Fruit fly (Drosophila melanogaster): ENCODE results near the gene HisRS.

HisRS gene

dm6 chrX:18504948-18505597 lies 10.2 kb upstream of the HisRS start, which contains the start of gene Wnt5:
Wnt5 (minus strand) TSS chrX:18505405.
- peak; percentile 100 for TF ChIP-seq CG11504 (tag; optimal IDR thresholded peaks at IDR 0.05)
- TF ChIP-seq CG12391 (tag; optimal IDR thresholded peaks at IDR 0.05), result peak; percentile 11
- peak; percentile 15 for TF ChIP-seq sd (tag; optimal IDR thresholded peaks at IDR 0.05)
- TF ChIP-seq CG17328 (GFP tag; IDR thresholded peaks at IDR 0.05), result 0 out of 2 replicates have a peak, but pooled peaks have one; percentile 6
- no peak for TF ChIP-seq lola (GFP tag; optimal IDR thresholded peaks at IDR 0.05)
- TF ChIP-seq CG17385 (GFP tag; optimal IDR thresholded peaks at IDR 0.05), result peak; percentile 38
- no peak for TF ChIP-seq CG11085 (GFP tag; IDR thresholded peaks at IDR 0.05)
- peak; percentile 29 for TF ChIP-seq trem (tag; optimal IDR thresholded peaks at IDR 0.05)
- no peak for TF ChIP-seq CG8290 (GFP tag; optimal IDR thresholded peaks at IDR 0.05)
- no peak for TF ChIP-seq CG8290 (tag; optimal IDR thresholded peaks at IDR 0.05)
- peak; percentile 20 for TF ChIP-seq HmgD (GFP tag; optimal IDR thresholded peaks at IDR 0.05)
- no peak for TF ChIP-seq zfh1 (GFP tag; IDR thresholded peaks at IDR 0.05)
- peak; percentile 50 for TF ChIP-seq nom (GFP tag; optimal IDR thresholded peaks at IDR 0.05)
- TF ChIP-seq CG6854 (GFP tag; optimal IDR thresholded peaks at IDR 0.05), result no peak
- TF ChIP-seq zen2 (GFP tag; IDR thresholded peaks at IDR 0.05; ENCODE audit: partially characterized antibody), result no peak
- peak; percentile 9 for TF ChIP-seq CG14710 (tag; optimal IDR thresholded peaks at IDR 0.05)
- no peak for TF ChIP-seq CG9932 (GFP tag; IDR thresholded peaks at IDR 0.05)
- TF ChIP-seq nau (GFP tag; optimal IDR thresholded peaks at IDR 0.05), result no peak
- TF ChIP-seq Elba2 (GFP tag; optimal IDR thresholded peaks at IDR 0.05), result no peak
- TF ChIP-seq Nf-YC (tag; optimal IDR thresholded peaks at IDR 0.05), result peak; percentile 34
- no peak for TF ChIP-seq CG10366 (GFP tag; IDR thresholded peaks at IDR 0.05)
- peak; percentile 16 for TF ChIP-seq D19A (tag; optimal IDR thresholded peaks at IDR 0.05)
- TF ChIP-seq insv (GFP tag; optimal IDR thresholded peaks at IDR 0.05), result peak in 1 of 2 experiments; percentile 29
- no peak for TF ChIP-seq CG17568 (GFP tag; optimal IDR thresholded peaks at IDR 0.05)
- no peak for TF ChIP-seq CG4854 (GFP tag; optimal IDR thresholded peaks at IDR 0.05)
- peak; percentile 15 for TF ChIP-seq CHES-1-like (GFP tag; optimal IDR thresholded peaks at IDR 0.05)
- peak; percentile 18 for TF ChIP-seq CG10267 (tag; optimal IDR thresholded peaks at IDR 0.05)
- no peak for TF ChIP-seq CG4328 (GFP tag; optimal IDR thresholded peaks at IDR 0.05)
- peak; percentile 65 for TF ChIP-seq crol (GFP tag; IDR thresholded peaks at IDR 0.05)
- peak in 1 of 2 experiments; percentile 2 for TF ChIP-seq Eip74EF (GFP tag; optimal IDR thresholded peaks at IDR 0.05)
- peak; percentile 22; the same call in 1 of the 3 replicates for TF ChIP-seq gce (GFP tag; IDR thresholded peaks at IDR 0.05)
- peak; percentile 57; the same call in 2 of the 3 replicates for TF ChIP-seq ci (GFP tag; IDR thresholded peaks at IDR 0.05)
- 0 out of 2 replicates have a peak, but pooled peaks have one; percentile 34 for TF ChIP-seq ato (GFP tag; IDR thresholded peaks at IDR 0.05; ENCODE audit: partially characterized antibody)
- TF ChIP-seq CG15601 (tag; optimal IDR thresholded peaks at IDR 0.05), result peak; percentile 96
- peak; percentile 47 for TF ChIP-seq kni (GFP tag; optimal IDR thresholded peaks at IDR 0.05)
- no peak for TF ChIP-seq NC2α (GFP tag; optimal IDR thresholded peaks at IDR 0.05)
- TF ChIP-seq CG1233 (GFP tag; optimal IDR thresholded peaks at IDR 0.05), result no peak
- peak; percentile 43 for TF ChIP-seq cg (GFP tag; optimal IDR thresholded peaks at IDR 0.05)
- TF ChIP-seq Sry-δ (GFP tag; optimal IDR thresholded peaks at IDR 0.05), result peak; percentile 12
- peak; percentile 44 for TF ChIP-seq Fer1 (GFP tag; optimal IDR thresholded peaks at IDR 0.05)
- peak in 1 of 3 experiments; percentile 61 for TF ChIP-seq Stat92E (GFP tag; optimal IDR thresholded peaks at IDR 0.05)
- TF ChIP-seq z (GFP tag; IDR thresholded peaks at IDR 0.05), result no peak
- peak; percentile 22 for TF ChIP-seq CG8089 (GFP tag; optimal IDR thresholded peaks at IDR 0.05)
- peak; percentile 12 for TF ChIP-seq CG18262 (tag; optimal IDR thresholded peaks at IDR 0.05)
- TF ChIP-seq CG34422 (GFP tag; IDR thresholded peaks at IDR 0.05), result peak; percentile 26; the same call in 1 of the 3 replicates
- TF ChIP-seq CG1603 (tag; optimal IDR thresholded peaks at IDR 0.05), result peak; percentile 37
- no peak for TF ChIP-seq CG4282 (GFP tag; optimal IDR thresholded peaks at IDR 0.05)
- TF ChIP-seq CG5180 (GFP tag; optimal IDR thresholded peaks at IDR 0.05), result peak; percentile 97
